Worm (Caenorhabditis elegans) whole organism, early embryonic: ENCODE results near the gene egl-20.

Experiments used
- ceh-13 ChIP-seq: fragments of 200-800 bp; sonication (Bioruptor generic); optimal IDR thresholded peaks from 2 replicates; lab custom pipeline; 2018; ENCODE audit warnings: mild to moderate bottlenecking, missing genetic modification characterization, missing compliant biosample characterization
- hmbx-1 ChIP-seq: sonication (generic microtip); optimal IDR thresholded peaks from 2 replicates; lab custom pipeline; 2016; ENCODE audit warnings: mild to moderate bottlenecking, missing genetic modification characterization, missing compliant biosample characterization

DNA sequence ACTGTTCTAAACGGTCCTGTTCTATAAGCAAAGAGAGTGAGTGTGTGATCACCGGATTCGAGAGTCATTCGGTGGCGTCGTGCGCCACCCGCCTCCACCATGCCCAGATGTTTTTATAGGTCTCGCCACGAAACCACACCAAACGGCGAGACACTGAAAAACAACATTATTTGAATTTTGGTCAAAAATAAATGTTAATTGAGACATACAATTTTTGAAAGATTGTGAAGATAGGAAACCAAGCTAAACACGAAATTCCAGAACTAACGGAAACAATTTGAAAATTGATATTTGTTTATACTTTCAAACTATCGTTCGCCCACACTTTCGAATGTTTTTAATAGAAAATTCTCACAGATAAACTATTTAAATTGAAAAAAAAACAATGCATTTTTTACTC lies 9.1 kb upstream of the egl-20 start, which contains the start of gene catp-6:
- no peak for TF ChIP-seq hmbx-1 (tag; lab: Kevin White, UChicago)
- TF ChIP-seq ceh-13: no peak
